Fruit fly (Drosophila melanogaster) whole organism, embryonic: ENCODE data around the gene Rbbp5.

Experiments used
- Ada2b ChIP-seq: fragments of 200-800 bp; sonication (Bioruptor generic); IDR thresholded peaks from 2 replicates; pipeline ENCODE4 v1.3.6; 2022; ENCODE audit warnings: missing biosample characterization, missing genetic modification characterization
- Aef1 ChIP-seq: fragments of 200-800 bp; sonication (Bioruptor generic); IDR thresholded peaks from 3 replicates; pipeline ENCODE4 v1.3.6; 2022; ENCODE audit warnings: missing biosample characterization, missing genetic modification characterization
- Bgb ChIP-seq: fragments of 200-800 bp; sonication (Bioruptor generic); IDR thresholded peaks from 2 replicates; pipeline ENCODE4 v1.3.6; 2022; ENCODE audit warnings: missing biosample characterization, missing genetic modification characterization; ENCODE audit not compliant: partially characterized antibody
- Bteb2 ChIP-seq: fragments of 200-800 bp; sonication (Bioruptor generic); optimal IDR thresholded peaks from 2 replicates; lab custom pipeline; 2016; ENCODE audit warnings: missing biosample characterization, missing genetic modification characterization
- CG10959 ChIP-seq: fragments of 200-800 bp; sonication (Bioruptor generic); IDR thresholded peaks from 2 replicates; pipeline ENCODE4 v1.3.6; 2022; ENCODE audit warnings: missing biosample characterization, missing genetic modification characterization
- CG11456 ChIP-seq: fragments of 200-800 bp; sonication (Bioruptor generic); IDR thresholded peaks from 3 replicates; pipeline ENCODE4 v1.3.6; 2022; ENCODE audit warnings: missing biosample characterization, missing genetic modification characterization
- CG12071 ChIP-seq: fragments of 200-800 bp; sonication (Bioruptor generic); optimal IDR thresholded peaks from 3 replicates; lab custom pipeline; 2018; ENCODE audit warnings: missing biosample characterization, mild to moderate bottlenecking, missing genetic modification characterization
- CG14441 ChIP-seq: fragments of 200-800 bp; sonication (Bioruptor generic); IDR thresholded peaks from 2 replicates; pipeline ENCODE4 v1.3.6; 2022; ENCODE audit warnings: missing biosample characterization, missing genetic modification characterization
- CG15696 ChIP-seq: fragments of 200-800 bp; sonication (Bioruptor generic); optimal IDR thresholded peaks from 2 replicates; lab custom pipeline; 2019; ENCODE audit warnings: missing biosample characterization, mild to moderate bottlenecking, missing genetic modification characterization, moderate library complexity
- CG16813 ChIP-seq: fragments of 200-800 bp; sonication (Bioruptor generic); IDR thresholded peaks from 3 replicates; pipeline ENCODE4 v1.3.6; 2022; ENCODE audit warnings: missing biosample characterization, missing genetic modification characterization; ENCODE audit not compliant: partially characterized antibody
- CG2199 ChIP-seq: fragments of 200-800 bp; sonication (Bioruptor generic); IDR thresholded peaks from 3 replicates; pipeline ENCODE4 v1.3.6; 2022; ENCODE audit warnings: missing biosample characterization, missing genetic modification characterization
- CG31365 ChIP-seq: fragments of 200-800 bp; sonication (Bioruptor generic); optimal IDR thresholded peaks from 2 replicates; lab custom pipeline; 2018; ENCODE audit warnings: missing biosample characterization, mild to moderate bottlenecking, missing genetic modification characterization
- CG32532 ChIP-seq: fragments of 200-800 bp; sonication (Bioruptor generic); IDR thresholded peaks from 2 replicates; pipeline ENCODE4 v1.3.6; 2022; ENCODE audit warnings: missing biosample characterization, missing genetic modification characterization
- CG3281 ChIP-seq: fragments of 200-800 bp; sonication (Bioruptor generic); optimal IDR thresholded peaks from 3 replicates; lab custom pipeline; 2017; ENCODE audit warnings: missing biosample characterization, mild to moderate bottlenecking, missing genetic modification characterization
- CG3838 ChIP-seq: fragments of 200-800 bp; sonication (Bioruptor generic); optimal IDR thresholded peaks from 3 replicates; lab custom pipeline; 2016; ENCODE audit warnings: missing biosample characterization, missing genetic modification characterization
- CG42726 ChIP-seq: fragments of 200-800 bp; sonication (Bioruptor generic); IDR thresholded peaks from 2 replicates; pipeline ENCODE4 v1.3.6; 2022; ENCODE audit warnings: missing biosample characterization, missing genetic modification characterization; ENCODE audit not compliant: partially characterized antibody
- CG4282 ChIP-seq: fragments of 200-800 bp; sonication (Bioruptor generic); optimal IDR thresholded peaks from 2 replicates; lab custom pipeline; 2016; ENCODE audit warnings: missing biosample characterization, missing genetic modification characterization
- CG4328 ChIP-seq: fragments of 200-800 bp; sonication (Bioruptor generic); optimal IDR thresholded peaks from 3 replicates; lab custom pipeline; 2017; ENCODE audit warnings: missing biosample characterization, missing genetic modification reagents, missing genetic modification characterization
- CG6791 ChIP-seq: fragments of 200-800 bp; sonication (Bioruptor generic); IDR thresholded peaks from 3 replicates; pipeline ENCODE4 v1.3.6; 2022; ENCODE audit warnings: missing biosample characterization, missing genetic modification characterization; ENCODE audit not compliant: partially characterized antibody
- CG8478 ChIP-seq: fragments of >200 bp; optimal IDR thresholded peaks from 2 replicates; lab custom pipeline; 2018
- CG9609 ChIP-seq: fragments of 200-800 bp; sonication (Bioruptor generic); optimal IDR thresholded peaks from 3 replicates; lab custom pipeline; 2016; ENCODE audit warnings: missing biosample characterization, missing genetic modification characterization
- CG9932 ChIP-seq: fragments of 200-800 bp; sonication (Bioruptor generic); IDR thresholded peaks from 2 replicates; pipeline ENCODE4 v1.3.6; 2022; ENCODE audit warnings: missing biosample characterization, missing genetic modification characterization
- CTCF ChIP-seq: fragments of 200-800 bp; sonication (Bioruptor generic); optimal IDR thresholded peaks from 2 replicates; lab custom pipeline; 2017; ENCODE audit warnings: missing biosample characterization, mild to moderate bottlenecking, missing genetic modification characterization, moderate library complexity
- D19B ChIP-seq: fragments of 200-800 bp; sonication (Bioruptor generic); optimal IDR thresholded peaks from 2 replicates; lab custom pipeline; 2017; ENCODE audit warnings: missing biosample characterization, mild to moderate bottlenecking, missing genetic modification characterization
- HLH3B ChIP-seq: fragments of 200-800 bp; sonication (Bioruptor generic); IDR thresholded peaks from 2 replicates; pipeline ENCODE4 v1.3.6; 2022; ENCODE audit warnings: missing biosample characterization, missing genetic modification characterization
- Hey ChIP-seq: fragments of 200-800 bp; sonication (Bioruptor generic); optimal IDR thresholded peaks from 3 replicates; lab custom pipeline; 2018; ENCODE audit warnings: missing biosample characterization, mild to moderate bottlenecking, missing genetic modification characterization
- Hr39 ChIP-seq: fragments of >200 bp; optimal IDR thresholded peaks from 2 replicates; lab custom pipeline; 2017
- Med ChIP-seq: fragments of 200-800 bp; sonication (Bioruptor generic); peaks from one replicate; lab custom pipeline; 2016; ENCODE audit warnings: missing biosample characterization, missing genetic modification characterization, mild to moderate bottlenecking, inconsistent platforms, moderate library complexity
- Oaz ChIP-seq: fragments of 200-800 bp; sonication (Bioruptor generic); IDR thresholded peaks from 2 replicates; pipeline ENCODE4 v1.3.6; 2022; ENCODE audit warnings: missing biosample characterization, missing genetic modification characterization
- Taf1 ChIP-seq: fragments of 200-800 bp; sonication (Bioruptor generic); IDR thresholded peaks from 2 replicates; pipeline ENCODE4 v1.3.6; 2022; ENCODE audit warnings: missing biosample characterization, missing genetic modification characterization
- Xrp1 ChIP-seq: fragments of 200-800 bp; sonication (Bioruptor generic); IDR thresholded peaks from 2 replicates; pipeline ENCODE4 v1.3.6; 2022; ENCODE audit warnings: missing biosample characterization, missing genetic modification characterization
- amos ChIP-seq: fragments of 200-800 bp; sonication (Bioruptor generic); IDR thresholded peaks from 2 replicates; pipeline ENCODE4 v1.3.6; 2022; ENCODE audit warnings: missing biosample characterization, missing genetic modification characterization; ENCODE audit not compliant: partially characterized antibody
- ap ChIP-seq: fragments of 200-800 bp; sonication (Bioruptor generic); IDR thresholded peaks from 2 replicates; pipeline ENCODE4 v1.3.6; 2022; ENCODE audit warnings: missing biosample characterization, missing genetic modification characterization
- ase ChIP-seq: fragments of 200-800 bp; sonication (Bioruptor generic); IDR thresholded peaks from 3 replicates; pipeline ENCODE4 v1.3.6; 2022; ENCODE audit warnings: missing biosample characterization, missing genetic modification characterization
- bbx ChIP-seq: fragments of 200-800 bp; sonication (Bioruptor generic); IDR thresholded peaks from 2 replicates; pipeline ENCODE4 v1.3.6; 2022; ENCODE audit warnings: missing biosample characterization, missing genetic modification characterization; ENCODE audit not compliant: partially characterized antibody
- bowl ChIP-seq: fragments of 200-800 bp; sonication (Bioruptor generic); IDR thresholded peaks from 2 replicates; pipeline ENCODE4 v1.3.6; 2022; ENCODE audit warnings: missing biosample characterization, missing genetic modification characterization
- bsh ChIP-seq, 2 experiments: fragments of 200-800 bp; sonication (Bioruptor generic); optimal IDR thresholded peaks; 2 replicates each; lab custom pipeline; 2017 to 2018; ENCODE audit warnings: mild to moderate bottlenecking in 2 of 2, missing biosample characterization in 2 of 2, missing genetic modification characterization in 2 of 2, moderate library complexity in 1 of 2
- dimm ChIP-seq: fragments of 200-800 bp; sonication (Bioruptor generic); IDR thresholded peaks from 2 replicates; pipeline ENCODE4 v1.3.6; 2022; ENCODE audit warnings: missing biosample characterization, missing genetic modification characterization
- eve ChIP-seq, 2 experiments: fragments of >200 bp; optimal IDR thresholded peaks; 2 replicates each; lab custom pipeline; 2017; ENCODE audit warnings: missing biosample characterization in 2 of 2, missing genetic modification characterization in 2 of 2
- fd3F ChIP-seq: fragments of 200-800 bp; sonication (Bioruptor generic); optimal IDR thresholded peaks from 2 replicates; lab custom pipeline; 2018; ENCODE audit warnings: missing biosample characterization, mild to moderate bottlenecking, missing genetic modification characterization, moderate library complexity
- hkb ChIP-seq, 2 experiments: fragments of 200-800 bp in 1 of 2; fragments of >200 bp in 1 of 2; sonication (Bioruptor generic) in 1 of 2; IDR thresholded peaks in 1 of 2; optimal IDR thresholded peaks in 1 of 2; 2 replicates each; pipeline versions ENCODE4 v1.3.6 to Lab custom; 2017 to 2022; ENCODE audit warnings: missing biosample characterization in 1 of 2, missing genetic modification characterization in 1 of 2
- hth ChIP-seq: fragments of >200 bp; optimal IDR thresholded peaks from 2 replicates; lab custom pipeline; 2017; ENCODE audit warnings: inconsistent platforms
- jing ChIP-seq: fragments of 200-800 bp; sonication (Bioruptor generic); optimal IDR thresholded peaks from 2 replicates; lab custom pipeline; 2018; ENCODE audit warnings: missing biosample characterization, mild to moderate bottlenecking, missing genetic modification characterization
- knrl ChIP-seq: fragments of 200-800 bp; sonication (Bioruptor generic); IDR thresholded peaks from 3 replicates; pipeline ENCODE4 v1.3.6; 2022; ENCODE audit warnings: missing biosample characterization, missing genetic modification characterization; ENCODE audit not compliant: partially characterized antibody
- phol ChIP-seq: fragments of 200-800 bp; sonication (Bioruptor generic); optimal IDR thresholded peaks from 3 replicates; lab custom pipeline; 2018; ENCODE audit warnings: missing biosample characterization, mild to moderate bottlenecking, missing genetic modification characterization, moderate library complexity
- salm ChIP-seq: fragments of 200-800 bp; sonication (Bioruptor generic); optimal IDR thresholded peaks from 2 replicates; lab custom pipeline; 2018; ENCODE audit warnings: missing biosample characterization, mild to moderate bottlenecking, missing genetic modification characterization
- sc ChIP-seq, 3 experiments: fragments of >200 bp in 2 of 3; fragments of 200-800 bp in 1 of 3; sonication (Bioruptor generic) in 1 of 3; optimal IDR thresholded peaks; 2 replicates in 2 of 3; 3 replicates in 1 of 3; lab custom pipeline; 2017; ENCODE audit warnings: mild to moderate bottlenecking in 1 of 3, missing biosample characterization in 1 of 3, missing genetic modification characterization in 1 of 3, missing genetic modification reagents in 1 of 3
- sens ChIP-seq: fragments of 200-800 bp; sonication (Bioruptor generic); peaks from one replicate; lab custom pipeline; 2016; ENCODE audit warnings: missing biosample characterization, missing genetic modification characterization
- sim ChIP-seq: fragments of 200-800 bp; sonication (Bioruptor generic); IDR thresholded peaks from 2 replicates; pipeline ENCODE4 v1.3.6; 2022; ENCODE audit warnings: missing biosample characterization, missing genetic modification characterization
- so ChIP-seq: fragments of 200-800 bp; sonication (Bioruptor generic); IDR thresholded peaks from 3 replicates; pipeline ENCODE4 v1.3.6; 2022; ENCODE audit warnings: missing biosample characterization, missing genetic modification characterization
- stwl ChIP-seq: fragments of 200-800 bp; sonication (Bioruptor generic); optimal IDR thresholded peaks from 3 replicates; lab custom pipeline; 2018; ENCODE audit warnings: missing biosample characterization, mild to moderate bottlenecking, missing genetic modification characterization, moderate library complexity
- tgo ChIP-seq: fragments of 200-800 bp; sonication (Bioruptor generic); IDR thresholded peaks from 3 replicates; pipeline ENCODE4 v1.3.6; 2022; ENCODE audit warnings: missing biosample characterization, missing genetic modification characterization

The Rbbp5 gene

DNA sequence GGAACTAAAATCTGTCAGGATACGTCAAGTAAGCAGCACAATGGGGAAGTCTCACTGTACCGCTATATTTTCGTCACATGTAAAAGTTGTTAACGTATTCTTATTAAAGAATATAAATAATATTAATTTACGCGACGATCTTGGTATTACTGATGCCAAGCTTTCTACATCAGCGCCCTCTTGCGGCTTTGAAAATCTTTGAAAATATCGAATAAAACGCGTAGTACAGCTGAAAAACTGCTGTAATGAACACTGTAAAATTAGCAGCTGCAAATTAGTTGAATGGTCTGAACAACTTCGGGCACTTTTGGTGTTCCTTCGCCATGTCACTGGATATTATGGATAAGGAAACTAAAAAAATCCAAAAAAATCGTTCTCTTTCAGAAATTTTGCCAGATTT, 27.7 kb downstream of the Rbbp5 start (continued):
- TF ChIP-seq CG42726 (no peak), CG15696 (no peak), sim (GFP tag; lab: Robert Waterston, UW) (no peak), CG31365 (tag; lab: Kevin White, UChicago) (no peak), jing (GFP tag; lab: Kevin White, UChicago) (no peak), CG9609 (no peak), dimm (GFP tag; lab: Robert Waterston, UW) (no peak), CG32532 (no peak; the same call in 1 of the 2 replicates), CG2199 (GFP tag; lab: Robert Waterston, UW) (peak; percentile 82), Aef1 (GFP tag; lab: Robert Waterston, UW) (no peak), CTCF (GFP tag; lab: Kevin White, UChicago) (peak; percentile 91), bbx (peak; percentile 43; the same call in 1 of the 2 replicates), stwl (tag; lab: Kevin White, UChicago) (peak; percentile 12), CG9932 (0 out of 2 replicates have a peak, but pooled peaks have one; percentile 14), amos (GFP tag; lab: Robert Waterston, UW) (peak; percentile 57), ap (GFP tag; lab: Robert Waterston, UW) (no peak), phol (tag; lab: Kevin White, UChicago) (no peak), knrl (GFP tag; lab: Robert Waterston, UW) (peak; percentile 49; the same call in 1 of the 3 replicates), D19B (GFP tag; lab: Kevin White, UChicago) (no peak), CG4282 (GFP tag; lab: Kevin White, UChicago) (no peak), CG3281 (no peak), CG14441 (GFP tag; lab: Robert Waterston, UW) (no peak), Bgb (peak; percentile 65), Ada2b (no peak), sc (optimal IDR thresholded peaks at IDR 0.05; lab: Kevin White, UChicago) (no peak), sc (GFP tag; optimal IDR thresholded peaks at IDR 0.05; lab: Kevin White, UChicago) (no peak), so (GFP tag; lab: Robert Waterston, UW) (no peak), CG3838 (GFP tag; lab: Kevin White, UChicago) (no peak), bowl (GFP tag; lab: Robert Waterston, UW) (no peak), CG8478 (no peak), CG16813 (GFP tag; lab: Robert Waterston, UW) (peak; percentile 53), Hr39 (lab: Kevin White, UChicago) (no peak), ase (GFP tag; lab: Robert Waterston, UW) (no peak), Taf1 (GFP tag; lab: Robert Waterston, UW) (no peak), CG11456 (GFP tag; lab: Robert Waterston, UW) (peak; percentile 42; the same call in 1 of the 3 replicates), CG6791 (GFP tag; lab: Robert Waterston, UW) (peak; percentile 51; the same call in 2 of the 3 replicates), Oaz (GFP tag; lab: Robert Waterston, UW) (no peak), fd3F (GFP tag; lab: Kevin White, UChicago) (no peak), CG12071 (GFP tag; lab: Kevin White, UChicago) (no peak), hth (no peak)

DNA sequence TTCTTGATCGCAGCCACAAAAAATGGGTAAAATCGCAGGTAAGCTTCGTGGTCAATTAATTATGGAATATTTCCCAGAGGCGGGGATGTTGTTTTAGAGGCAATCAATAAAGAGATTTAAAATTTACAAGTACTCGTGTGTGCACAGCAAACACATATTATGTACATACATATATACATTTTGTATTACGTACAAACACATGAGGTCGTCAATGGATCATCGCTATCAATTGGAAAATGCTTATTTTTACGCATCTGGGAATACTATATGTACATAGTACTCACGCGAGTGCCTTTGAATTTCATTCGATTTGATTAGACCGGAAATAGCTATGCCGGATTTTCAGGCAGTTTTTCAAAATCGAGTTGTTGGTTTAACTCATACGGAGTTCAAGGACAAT, 30.0 kb downstream of the Rbbp5 start:
- TF ChIP-seq Med (GFP tag; lab: Kevin White, UChicago) (peak; percentile 0), Bteb2 (GFP tag; lab: Kevin White, UChicago) (no peak), bsh (GFP tag; optimal IDR thresholded peaks at IDR 0.05; lab: Kevin White, UChicago) (peak in 1 of 2 experiments; percentile 21), salm (tag; lab: Kevin White, UChicago) (no peak), CG4328 (GFP tag; lab: Kevin White, UChicago) (no peak), hkb (optimal IDR thresholded peaks at IDR 0.05; lab: Kevin White, UChicago) (no peak), hkb (GFP tag; IDR thresholded peaks at IDR 0.05; lab: Robert Waterston, UW) (0 out of 2 replicates have a peak, but pooled peaks have one; percentile 11), Hey (tag; lab: Kevin White, UChicago) (no peak), sens (GFP tag; lab: Kevin White, UChicago) (peak; percentile 83), so (GFP tag; lab: Robert Waterston, UW) (no peak), eve (GFP tag; optimal IDR thresholded peaks at IDR 0.05; lab: Kevin White, UChicago) (peak in 1 of 2 experiments; percentile 59), HLH3B (GFP tag; lab: Robert Waterston, UW) (no peak), Xrp1 (GFP tag; lab: Robert Waterston, UW) (0 out of 2 replicates have a peak, but pooled peaks have one; percentile 10), fd3F (GFP tag; lab: Kevin White, UChicago) (peak; percentile 8), tgo (GFP tag; lab: Robert Waterston, UW) (no peak), CG10959 (GFP tag; lab: Robert Waterston, UW) (no peak)
- TF ChIP-seq, all 482 proteins: peak for 7
